Fruit fly (Drosophila melanogaster): ENCODE results near the gene CG15824.

Gene CG15824

DNA sequence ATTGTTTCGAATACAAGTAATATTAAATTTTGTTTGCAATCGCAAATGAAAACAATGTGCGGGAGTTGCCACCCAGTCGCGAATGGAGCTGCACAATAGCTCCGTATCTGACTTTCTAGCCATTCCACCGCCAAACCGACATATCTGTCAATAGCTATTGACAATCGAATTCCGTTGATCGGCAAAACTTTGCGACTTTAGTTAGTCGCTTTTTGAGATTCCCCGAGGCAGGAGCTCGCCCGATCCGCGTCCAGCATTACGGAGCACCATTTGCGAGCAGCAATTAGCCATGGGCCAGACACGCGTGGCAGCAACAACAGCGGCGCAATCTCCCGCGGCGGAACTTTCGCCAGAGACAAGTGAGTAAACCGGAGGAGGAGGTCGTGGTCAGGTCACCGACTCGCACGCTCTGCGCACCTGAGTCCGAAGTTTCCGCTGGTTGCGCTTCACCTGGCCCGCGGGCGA, 32.3 kb downstream of the CG15824 start, which contains the start of the genes CG4291 and kraken (continued):
- TF ChIP-seq onecut (GFP tag; IDR thresholded peaks at IDR 0.05) (peak; percentile 68; the same call in 1 of the 2 replicates), HLHmδ (GFP tag; optimal IDR thresholded peaks at IDR 0.05) (peak; percentile 55), Side (GFP tag; optimal IDR thresholded peaks at IDR 0.05) (peak; percentile 9), CG8089 (GFP tag; optimal IDR thresholded peaks at IDR 0.05) (peak; percentile 51), CG10431 (GFP tag; optimal IDR thresholded peaks at IDR 0.05) (no peak), CG34376 (GFP tag; optimal IDR thresholded peaks at IDR 0.05) (peak; percentile 58), Sry-β (GFP tag; optimal IDR thresholded peaks at IDR 0.05) (peak; percentile 99), hth (optimal IDR thresholded peaks at IDR 0.05) (no peak), CG12236 (GFP tag; optimal IDR thresholded peaks at IDR 0.05) (no peak), repo (GFP tag; optimal IDR thresholded peaks at IDR 0.05) (no peak), tio (GFP tag; optimal IDR thresholded peaks at IDR 0.05) (no peak), sim (GFP tag; IDR thresholded peaks at IDR 0.05) (peak; percentile 49; the same call in 1 of the 2 replicates), eve (GFP tag; optimal IDR thresholded peaks at IDR 0.05) (no peak), abd-A (tag; optimal IDR thresholded peaks at IDR 0.05) (peak; percentile 57), CG10979 (tag; optimal IDR thresholded peaks at IDR 0.05) (peak; percentile 3), CG2202 (tag; optimal IDR thresholded peaks at IDR 0.05) (no peak), CG9437 (GFP tag; optimal IDR thresholded peaks at IDR 0.05) (peak; percentile 11), gem (tag; optimal IDR thresholded peaks at IDR 0.05) (peak; percentile 52), bab2 (GFP tag; optimal IDR thresholded peaks at IDR 0.05) (peak; percentile 39), ATbp (GFP tag; optimal IDR thresholded peaks at IDR 0.05) (no peak), Camta (GFP tag; optimal IDR thresholded peaks at IDR 0.05) (peak; percentile 6), CG7786 (GFP tag; optimal IDR thresholded peaks at IDR 0.05) (peak; percentile 17), Bteb2 (GFP tag; optimal IDR thresholded peaks at IDR 0.05) (peak; percentile 54), ro (GFP tag; IDR thresholded peaks at IDR 0.05) (no peak), HmgD (GFP tag; optimal IDR thresholded peaks at IDR 0.05) (peak; percentile 23), zfh2 (GFP tag; optimal IDR thresholded peaks at IDR 0.05) (peak; percentile 67), hkb (optimal IDR thresholded peaks at IDR 0.05) (no peak), hkb (GFP tag; IDR thresholded peaks at IDR 0.05) (no peak; the same call in 1 of the 2 replicates), CG9609 (GFP tag; optimal IDR thresholded peaks at IDR 0.05) (peak; percentile 56), al (GFP tag; IDR thresholded peaks at IDR 0.05) (0 out of 2 replicates have a peak, but pooled peaks have one; percentile 18), MESR4 (GFP tag; optimal IDR thresholded peaks at IDR 0.05) (peak; percentile 93), CG5953 (GFP tag; IDR thresholded peaks at IDR 0.05) (0 out of 2 replicates have a peak, but pooled peaks have one; percentile 37), Scr (GFP tag; IDR thresholded peaks at IDR 0.05; ENCODE audit: partially characterized antibody) (peak; percentile 44; the same call in 1 of the 2 replicates), schlank (tag; optimal IDR thresholded peaks at IDR 0.05) (peak; percentile 26), CG13894 (tag; optimal IDR thresholded peaks at IDR 0.05) (peak; percentile 77), Sin3A (optimal IDR thresholded peaks at IDR 0.05) (peak; percentile 34), cato (GFP tag; optimal IDR thresholded peaks at IDR 0.05; ENCODE audit: borderline replicate concordance) (no peak), CG8765 (GFP tag; IDR thresholded peaks at IDR 0.05) (no peak), fu2 (GFP tag; optimal IDR thresholded peaks at IDR 0.05) (peak; percentile 39), sisA (GFP tag; IDR thresholded peaks at IDR 0.05) (no peak), Ets65A (GFP tag) (peak; percentile 92), CG15601 (tag; optimal IDR thresholded peaks at IDR 0.05) (peak; percentile 93), HLH4C (GFP tag; IDR thresholded peaks at IDR 0.05; ENCODE audit: partially characterized antibody) (peak; percentile 67), CG6272 (GFP tag; IDR thresholded peaks at IDR 0.05) (peak; percentile 9; the same call in 1 of the 2 replicates), CG13775 (GFP tag; optimal IDR thresholded peaks at IDR 0.05) (no peak), CG4730 (GFP tag; IDR thresholded peaks at IDR 0.05) (peak; percentile 34), sna (GFP tag; IDR thresholded peaks at IDR 0.05; ENCODE audit: partially characterized antibody) (peak; percentile 67), Max (GFP tag; optimal IDR thresholded peaks at IDR 0.05) (peak; percentile 21), CG33213 (GFP tag; optimal IDR thresholded peaks at IDR 0.05) (peak; percentile 75), chm (GFP tag; IDR thresholded peaks at IDR 0.05) (peak; percentile 67), fd96Cb (tag; optimal IDR thresholded peaks at IDR 0.05) (no peak), CG16815 (GFP tag; optimal IDR thresholded peaks at IDR 0.05) (no peak)
